Worm (Caenorhabditis elegans) whole organism, L3 larva: Measurements from ENCODE around the gene frpr-15.
A peak's percentile ranks its signal among the peaks of the same experiment; 100 is the strongest.

Experiments used
- ZK546.5 ChIP-seq: sonication (generic microtip); optimal IDR thresholded peaks from 2 replicates; lab custom pipeline; 2017; ENCODE audit warnings: missing biosample characterization, missing genetic modification characterization
- ama-1 ChIP-seq: fragments of 150-350 bp; optimal IDR thresholded peaks from 2 replicates; lab custom pipeline; 2018
- ceh-28 ChIP-seq: fragments of 150-350 bp; optimal IDR thresholded peaks from 2 replicates; lab custom pipeline; 2014; ENCODE audit warnings: missing biosample characterization, missing genetic modification reagents, missing genetic modification characterization
- ceh-9 ChIP-seq: sonication (generic microtip); optimal IDR thresholded peaks from 2 replicates; lab custom pipeline; 2018; ENCODE audit warnings: missing biosample characterization, missing genetic modification characterization
- egl-27 ChIP-seq: sonication (generic microtip); optimal IDR thresholded peaks from 4 replicates; lab custom pipeline; 2017; ENCODE audit warnings: missing biosample characterization, missing genetic modification reagents, missing genetic modification characterization
- egl-5 ChIP-seq: fragments of 150-350 bp; optimal IDR thresholded peaks from 2 replicates; lab custom pipeline; 2017; ENCODE audit warnings: missing biosample characterization, missing genetic modification reagents, missing genetic modification characterization, inconsistent platforms
- elt-2 ChIP-seq: sonication (generic microtip); optimal IDR thresholded peaks from 2 replicates; lab custom pipeline; 2016; ENCODE audit warnings: missing genetic modification reagents, mild to moderate bottlenecking, missing genetic modification characterization, missing compliant biosample characterization
- elt-3 ChIP-seq, 3 experiments: fragments of 150-350 bp in 1 of 3; sonication (generic microtip) in 2 of 3; optimal IDR thresholded peaks; 2 replicates in 2 of 3; 4 replicates in 1 of 3; lab custom pipeline; 2014 to 2017; ENCODE audit warnings: missing biosample characterization in 3 of 3, missing genetic modification characterization in 3 of 3
- eor-1 ChIP-seq, 2 experiments: fragments of 150-350 bp; optimal IDR thresholded peaks; 2 replicates each; lab custom pipeline; 2014 to 2018; ENCODE audit warnings: missing biosample characterization in 2 of 2, missing genetic modification characterization in 2 of 2
- fkh-10 ChIP-seq: sonication (generic microtip); optimal IDR thresholded peaks from 2 replicates; lab custom pipeline; 2017; ENCODE audit warnings: missing biosample characterization, missing genetic modification reagents, missing genetic modification characterization
- fkh-2 ChIP-seq: fragments of 150-350 bp; optimal IDR thresholded peaks from 2 replicates; lab custom pipeline; 2014; ENCODE audit warnings: missing biosample characterization, missing genetic modification reagents, missing genetic modification characterization
- fos-1 ChIP-seq: fragments of 150-350 bp; optimal IDR thresholded peaks from 2 replicates; lab custom pipeline; 2014; ENCODE audit warnings: missing biosample characterization, missing genetic modification characterization
- hmg-11 ChIP-seq: sonication (generic microtip); optimal IDR thresholded peaks from 2 replicates; lab custom pipeline; 2016; ENCODE audit warnings: missing genetic modification characterization, missing compliant biosample characterization
- lin-15B ChIP-seq: fragments of 150-350 bp; optimal IDR thresholded peaks from 2 replicates; lab custom pipeline; 2014; ENCODE audit warnings: missing biosample characterization, missing genetic modification characterization
- lin-39 ChIP-seq: fragments of 150-350 bp; optimal IDR thresholded peaks from 2 replicates; lab custom pipeline; 2018; ENCODE audit warnings: missing biosample characterization, missing genetic modification reagents, missing genetic modification characterization
- lsy-12 ChIP-seq: sonication (generic microtip); optimal IDR thresholded peaks from 2 replicates; lab custom pipeline; 2016; ENCODE audit warnings: mild to moderate bottlenecking, missing genetic modification characterization, missing compliant biosample characterization
- nfya-1 ChIP-seq: sonication (generic microtip); optimal IDR thresholded peaks from 2 replicates; lab custom pipeline; 2017; ENCODE audit warnings: missing genetic modification characterization, mild to moderate bottlenecking, missing compliant biosample characterization, antibody characterized with exemption, moderate library complexity; ENCODE audit not compliant: insufficient read depth
- nhr-11 ChIP-seq: fragments of 150-350 bp; optimal IDR thresholded peaks from 2 replicates; lab custom pipeline; 2014; ENCODE audit warnings: missing biosample characterization, missing genetic modification characterization
- nhr-25 ChIP-seq: sonication (generic microtip); optimal IDR thresholded peaks from 2 replicates; lab custom pipeline; 2017; ENCODE audit warnings: missing biosample characterization, missing genetic modification characterization
- nhr-28 ChIP-seq: fragments of 150-350 bp; optimal IDR thresholded peaks from 2 replicates; lab custom pipeline; 2014; ENCODE audit warnings: missing biosample characterization, missing genetic modification characterization
- nhr-43 ChIP-seq: sonication (generic microtip); optimal IDR thresholded peaks from 2 replicates; lab custom pipeline; 2016; ENCODE audit warnings: mild to moderate bottlenecking, missing genetic modification characterization, missing compliant biosample characterization; ENCODE audit not compliant: poor library complexity, severe bottlenecking
- nhr-67 ChIP-seq: fragments of 150-350 bp; optimal IDR thresholded peaks from 2 replicates; lab custom pipeline; 2014; ENCODE audit warnings: missing biosample characterization, missing genetic modification characterization
- nhr-76 ChIP-seq: fragments of 150-350 bp; sonication (generic microtip); optimal IDR thresholded peaks from 5 replicates; lab custom pipeline; 2014; ENCODE audit warnings: missing biosample characterization, missing genetic modification characterization
- nhr-77 ChIP-seq: fragments of 150-350 bp; optimal IDR thresholded peaks from 2 replicates; lab custom pipeline; 2014; ENCODE audit warnings: missing biosample characterization, missing genetic modification characterization
- pqm-1 ChIP-seq: fragments of 150-350 bp; optimal IDR thresholded peaks from 2 replicates; lab custom pipeline; 2017; ENCODE audit warnings: missing biosample characterization, missing genetic modification characterization, inconsistent platforms
- sea-2 ChIP-seq: fragments of 150-350 bp; sonication (generic microtip); optimal IDR thresholded peaks from 4 replicates; lab custom pipeline; 2014; ENCODE audit warnings: missing biosample characterization, missing genetic modification reagents, missing genetic modification characterization
- skn-1 ChIP-seq: fragments of 150-350 bp; optimal IDR thresholded peaks from 2 replicates; lab custom pipeline; 2014; ENCODE audit warnings: missing biosample characterization, missing genetic modification characterization
- snpc-4 ChIP-seq: fragments of 150-350 bp; optimal IDR thresholded peaks from 2 replicates; lab custom pipeline; 2014; ENCODE audit warnings: missing biosample characterization, missing genetic modification characterization
- unc-62 ChIP-seq: fragments of 150-350 bp; sonication (generic microtip); optimal IDR thresholded peaks from 4 replicates; lab custom pipeline; 2014; ENCODE audit warnings: missing biosample characterization, missing genetic modification reagents, missing genetic modification characterization
- zag-1 ChIP-seq: fragments of 150-350 bp; optimal IDR thresholded peaks from 2 replicates; lab custom pipeline; 2014; ENCODE audit warnings: missing biosample characterization, missing genetic modification characterization

The frpr-15 gene

DNA sequence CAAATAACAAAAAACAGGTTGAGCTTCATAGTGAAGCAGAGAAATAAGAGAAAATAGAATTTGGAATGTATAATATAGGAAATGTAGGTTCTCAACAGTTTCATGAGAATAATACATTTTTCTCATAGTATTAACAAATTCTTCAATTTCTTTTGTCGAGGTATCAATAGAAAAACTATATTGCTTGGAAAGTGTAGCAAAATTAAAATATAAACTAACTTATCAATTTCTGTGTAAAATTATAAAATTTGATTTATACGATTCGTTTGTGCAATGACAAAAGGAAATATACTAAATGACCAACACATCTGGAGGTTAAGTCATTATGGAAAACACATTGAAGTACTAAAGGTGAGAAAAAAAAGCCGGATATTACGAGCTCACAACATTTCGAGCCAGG, 18.3 kb upstream of the frpr-15 start, which contains the start of gene W05B10.3:
Gene W05B10.3 (minus strand): TSS at position 101 of the 400 bp plus-strand sequence.
- TF ChIP-seq egl-27 (tag; lab: Kevin White, UChicago) (no peak), ceh-9 (no peak)

DNA sequence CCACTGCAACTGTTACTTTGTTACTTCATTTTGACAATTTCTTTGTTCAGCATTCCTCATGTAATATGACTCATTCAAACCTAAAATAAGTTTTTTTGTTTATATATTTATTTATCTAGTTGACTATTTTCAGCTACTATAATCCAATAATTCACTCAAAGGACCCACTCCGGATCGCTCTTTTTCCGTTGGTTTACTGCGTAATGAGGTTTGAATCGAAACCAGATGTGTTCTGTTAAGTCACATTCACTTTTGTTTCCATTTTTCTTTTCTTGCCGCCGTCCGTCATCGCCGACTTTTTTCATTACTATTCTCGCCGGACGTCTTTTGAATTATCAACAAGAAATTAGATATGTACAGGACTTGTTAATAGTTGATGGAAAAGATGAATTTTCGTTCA, 16.5 kb upstream of the frpr-15 start:
- no peak for TF ChIP-seq nhr-25 (tag; lab: Kevin White, UChicago)
- no peak for TF ChIP-seq ceh-9
- TF ChIP-seq lin-39: no peak
- no peak for TF ChIP-seq hmg-11
- no peak for TF ChIP-seq unc-62
- no peak for TF ChIP-seq lin-15B (tag; lab: Kevin White, UChicago)
- no peak for TF ChIP-seq eor-1 (tag; optimal IDR thresholded peaks at IDR 0.05; lab: Kevin White, UChicago)
- TF ChIP-seq skn-1 (tag; lab: Kevin White, UChicago): no peak

DNA sequence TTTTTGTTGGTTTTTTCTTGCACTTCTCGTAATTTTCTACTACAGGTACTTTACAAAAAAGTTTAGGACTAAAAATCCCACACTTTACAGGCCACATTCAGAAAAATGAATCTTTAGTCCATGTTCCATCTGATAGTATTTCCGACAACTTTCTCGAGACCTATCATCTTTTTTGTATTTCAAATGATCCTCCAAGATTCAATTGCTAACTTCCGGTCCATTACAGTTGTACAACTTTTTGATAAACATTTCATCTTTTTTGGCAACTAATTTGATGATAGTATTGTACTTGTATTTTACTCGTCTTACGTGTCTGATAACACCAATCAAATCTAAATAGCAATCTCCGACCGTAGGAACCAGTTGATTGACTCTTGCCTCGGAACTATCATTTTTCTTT, 12.5 kb upstream of the frpr-15 start:
- TF ChIP-seq zag-1: no peak
- TF ChIP-seq, all 47 proteins: peak for 0

DNA sequence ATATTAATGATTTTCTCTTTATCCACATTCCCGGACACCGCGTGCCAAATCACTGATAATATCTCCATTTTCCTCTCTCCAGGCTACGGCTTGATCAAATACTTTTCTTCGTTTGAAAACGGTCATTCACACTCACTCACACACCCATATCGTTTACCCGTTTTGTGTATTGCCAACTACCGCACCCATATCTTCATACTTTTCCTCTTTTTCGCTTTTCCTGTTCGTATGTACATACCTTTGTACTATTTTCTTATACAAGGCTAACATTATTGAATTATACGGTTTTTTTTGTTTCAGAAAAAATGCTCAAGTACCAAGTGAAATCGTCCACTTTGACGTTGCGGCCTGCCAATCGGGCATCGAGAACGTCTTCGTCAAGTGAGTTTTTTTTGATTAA, 12.0 kb upstream of the frpr-15 start, which contains the start of gene W05B10.4:
Gene W05B10.4 (plus strand): TSS at position 301 of the 400 bp plus-strand sequence.
- TF ChIP-seq egl-5 (tag; lab: Kevin White, UChicago): no peak
- TF ChIP-seq lsy-12: no peak
- no peak for TF ChIP-seq sea-2 (GFP tag; lab: Kevin White, UChicago)
- TF ChIP-seq snpc-4: no peak
- TF ChIP-seq ZK546.5 (tag; lab: Kevin White, UChicago): no peak

DNA sequence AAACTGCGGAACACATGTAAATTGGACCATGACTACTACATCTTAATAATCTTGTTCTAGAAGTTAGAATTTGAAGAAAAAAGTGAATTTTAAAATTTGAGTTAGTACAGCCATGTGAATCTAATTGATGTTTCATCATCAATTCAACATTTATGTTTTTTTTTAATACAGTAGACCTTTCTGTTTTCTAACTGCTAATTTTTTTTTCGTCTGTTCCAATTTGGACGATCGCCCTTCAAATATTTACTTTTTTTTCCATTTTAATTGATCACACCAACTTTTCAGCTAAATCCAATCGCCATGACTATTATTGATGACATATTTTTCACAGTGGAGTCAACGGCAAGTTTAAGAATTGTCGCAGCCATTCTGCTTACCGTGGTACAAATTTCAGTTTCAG, 9.3 kb upstream of the frpr-15 start, which contains the start of gene srx-116:
Gene srx-116 (plus strand): TSS at position 301 of the 400 bp plus-strand sequence.
- TF ChIP-seq fos-1 (no peak), nhr-77 (tag; lab: Kevin White, UChicago) (no peak), nfya-1 (tag; lab: Kevin White, UChicago) (no peak), ceh-28 (tag; lab: Kevin White, UChicago) (no peak), eor-1 (tag; optimal IDR thresholded peaks at IDR 0.05; lab: Kevin White, UChicago) (no peak), hmg-11 (no peak), nhr-67 (tag; lab: Kevin White, UChicago) (no peak), elt-2 (tag; lab: Kevin White, UChicago) (no peak), nhr-28 (tag; lab: Kevin White, UChicago) (no peak), ama-1 (lab: Kevin White, UChicago) (no peak), lin-15B (tag; lab: Kevin White, UChicago) (no peak), lsy-12 (no peak), snpc-4 (no peak), pqm-1 (tag; lab: Kevin White, UChicago) (no peak), ceh-9 (no peak)
- TF ChIP-seq, all 47 proteins: peak for 0

DNA sequence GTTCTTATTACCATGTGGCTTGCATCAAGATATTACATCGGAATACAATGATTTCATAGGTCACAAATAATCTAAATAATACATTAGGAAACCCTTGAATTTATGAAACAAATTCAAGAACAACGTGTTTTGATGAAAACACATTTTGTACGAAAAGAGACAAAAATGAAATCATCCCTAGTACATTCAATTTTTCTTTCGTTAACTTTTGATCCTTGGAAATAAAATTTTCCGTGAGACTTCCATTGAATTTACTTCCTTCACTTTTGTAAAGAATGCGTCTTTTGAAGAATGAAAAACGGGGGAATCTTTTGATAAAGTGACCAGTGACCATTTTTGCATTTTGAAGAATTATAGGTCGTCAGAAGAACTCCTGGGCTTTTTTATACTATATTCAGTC, 6.2 kb upstream of the frpr-15 start:
- TF ChIP-seq fkh-10 (peak; percentile 81), nhr-67 (tag; lab: Kevin White, UChicago) (no peak), hmg-11 (no peak)

DNA sequence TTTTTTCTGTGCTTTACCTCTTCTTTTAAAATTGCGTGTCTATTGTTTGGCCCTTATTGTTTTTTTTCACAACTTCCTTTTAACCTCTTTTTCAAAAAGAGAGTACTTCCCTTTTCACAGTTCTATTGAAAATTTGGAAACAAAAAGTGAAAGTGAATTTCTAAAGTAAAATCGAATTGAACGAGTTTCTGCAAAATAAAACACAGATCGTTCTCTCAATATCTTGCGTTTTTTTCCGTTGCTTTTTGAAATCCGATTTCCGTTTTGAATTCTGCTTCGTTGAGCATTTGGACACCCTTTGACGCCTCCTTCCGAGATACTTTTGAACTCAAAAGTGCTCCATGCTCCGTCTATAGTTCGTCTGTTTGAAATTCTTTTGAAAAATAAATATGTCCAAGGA, 3.6 kb upstream of the frpr-15 start:
- peak; percentile 57 for TF ChIP-seq fkh-10
- TF ChIP-seq unc-62: no peak

DNA sequence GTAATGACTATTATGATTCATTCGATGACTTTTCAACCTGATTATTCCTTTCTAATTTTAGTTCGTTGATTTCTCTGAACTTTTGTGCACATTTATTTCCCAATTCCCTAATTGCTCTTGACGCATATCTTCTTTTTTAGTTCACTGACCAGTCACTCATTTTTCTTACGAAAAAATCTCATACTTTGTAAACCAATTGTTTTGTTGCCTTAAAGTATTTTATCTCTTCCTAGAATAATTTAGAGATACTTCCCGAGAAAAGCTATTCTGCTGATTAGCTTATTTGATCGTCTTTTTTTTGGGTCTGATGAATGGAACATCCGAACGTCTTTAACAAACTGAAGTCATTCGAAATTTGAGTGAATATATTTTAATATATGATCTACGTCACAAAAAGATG, 615 bp upstream of the frpr-15 start:
- no peak for TF ChIP-seq nhr-11
- TF ChIP-seq skn-1 (tag; lab: Kevin White, UChicago): no peak
- TF ChIP-seq nhr-43 (tag; lab: Kevin White, UChicago): no peak
- no peak for TF ChIP-seq nhr-77 (tag; lab: Kevin White, UChicago)
- TF ChIP-seq nhr-76 (tag; lab: Kevin White, UChicago): no peak
- TF ChIP-seq zag-1: no peak
- no peak for TF ChIP-seq fkh-2 (tag; lab: Kevin White, UChicago)
- no peak for TF ChIP-seq eor-1 (tag; optimal IDR thresholded peaks at IDR 0.05; lab: Kevin White, UChicago)
- no peak for TF ChIP-seq elt-3 (tag; optimal IDR thresholded peaks at IDR 0.05; lab: Kevin White, UChicago)
- TF ChIP-seq ama-1 (lab: Kevin White, UChicago): no peak
- TF ChIP-seq ceh-9: no peak
